Fruit fly (Drosophila melanogaster): Measurements from ENCODE around the gene CG2694.

CG2694 gene

dm6 chrX:2757400-2757799 is 43.5 kb downstream of the CG2694 start (continued):
- TF ChIP-seq HmgD (GFP tag; optimal IDR thresholded peaks at IDR 0.05) (no peak), CG4707 (GFP tag; optimal IDR thresholded peaks at IDR 0.05) (no peak), bab2 (GFP tag; optimal IDR thresholded peaks at IDR 0.05) (no peak), CG42726 (GFP tag; IDR thresholded peaks at IDR 0.05; ENCODE audit: partially characterized antibody) (no peak), az2 (GFP tag; optimal IDR thresholded peaks at IDR 0.05) (peak; percentile 14), sqz (GFP tag; optimal IDR thresholded peaks at IDR 0.05) (no peak), CG32532 (GFP tag; IDR thresholded peaks at IDR 0.05) (0 out of 2 replicates have a peak, but pooled peaks have one; percentile 12), CG30431 (GFP tag; optimal IDR thresholded peaks at IDR 0.05) (no peak), Hand (GFP tag; optimal IDR thresholded peaks at IDR 0.05) (no peak), CG4360 (GFP tag; IDR thresholded peaks at IDR 0.05) (no peak), seq (GFP tag; IDR thresholded peaks at IDR 0.05) (peak; percentile 17; the same call in 1 of the 2 replicates), pros (GFP tag; optimal IDR thresholded peaks at IDR 0.05) (no peak), cas (GFP tag; IDR thresholded peaks at IDR 0.05) (no peak), CG15479 (GFP tag; optimal IDR thresholded peaks at IDR 0.05) (no peak), Xrp1 (GFP tag; IDR thresholded peaks at IDR 0.05) (no peak), CG6175 (GFP tag; IDR thresholded peaks at IDR 0.05) (no peak), odd (GFP tag; optimal IDR thresholded peaks at IDR 0.05) (no peak), hbn (GFP tag; IDR thresholded peaks at IDR 0.05; ENCODE audit: partially characterized antibody) (no peak), Dll (GFP tag; IDR thresholded peaks at IDR 0.05; ENCODE audit: partially characterized antibody) (no peak), CG17568 (GFP tag; optimal IDR thresholded peaks at IDR 0.05) (no peak), wek (GFP tag; optimal IDR thresholded peaks at IDR 0.05) (no peak), CG10321 (GFP tag; IDR thresholded peaks at IDR 0.05) (no peak), CG7839 (tag; optimal IDR thresholded peaks at IDR 0.05) (peak; percentile 31), Hr51 (GFP tag; optimal IDR thresholded peaks at IDR 0.05) (peak in 1 of 2 experiments; percentile 14), CG8924 (tag; optimal IDR thresholded peaks at IDR 0.05) (no peak), ems (GFP tag; optimal IDR thresholded peaks at IDR 0.05) (no peak), ranshi (GFP tag; IDR thresholded peaks at IDR 0.05) (no peak), toy (GFP tag; IDR thresholded peaks at IDR 0.05) (no peak), twi (tag; optimal IDR thresholded peaks at IDR 0.05) (no peak), CG30403 (GFP tag; optimal IDR thresholded peaks at IDR 0.05) (peak; percentile 1), Taf1 (GFP tag; IDR thresholded peaks at IDR 0.05) (no peak), bowl (GFP tag; IDR thresholded peaks at IDR 0.05) (no peak), CG11696 (GFP tag; IDR thresholded peaks at IDR 0.05) (no peak), chm (GFP tag; IDR thresholded peaks at IDR 0.05) (no peak), grau (tag; optimal IDR thresholded peaks at IDR 0.05) (peak; percentile 17), usp (GFP tag; optimal IDR thresholded peaks at IDR 0.05) (no peak), CG15011 (GFP tag; optimal IDR thresholded peaks at IDR 0.05) (no peak), wor (GFP tag; IDR thresholded peaks at IDR 0.05) (no peak), CG11398 (GFP tag; optimal IDR thresholded peaks at IDR 0.05) (no peak), vvl (GFP tag; IDR thresholded peaks at IDR 0.05) (peak; percentile 35), CG7372 (GFP tag; IDR thresholded peaks at IDR 0.05) (no peak), CG1529 (GFP tag; optimal IDR thresholded peaks at IDR 0.05) (no peak), Hr3 (GFP tag; optimal IDR thresholded peaks at IDR 0.05) (no peak), kni (GFP tag; optimal IDR thresholded peaks at IDR 0.05) (no peak), ara (GFP tag; IDR thresholded peaks at IDR 0.05) (no peak), zfh1 (GFP tag; IDR thresholded peaks at IDR 0.05) (0 out of 3 replicates have a peak, but pooled peaks have one; percentile 42), CG11093 (GFP tag; IDR thresholded peaks at IDR 0.05) (no peak), inv (GFP tag; IDR thresholded peaks at IDR 0.05; ENCODE audit: partially characterized antibody) (no peak), CG13775 (GFP tag; optimal IDR thresholded peaks at IDR 0.05) (no peak), dimm (GFP tag; IDR thresholded peaks at IDR 0.05) (no peak), eyg (GFP tag; optimal IDR thresholded peaks at IDR 0.05) (no peak), CG12942 (GFP tag; optimal IDR thresholded peaks at IDR 0.05) (no peak)
